Worm (Caenorhabditis elegans): ENCODE results near the gene fbxa-157.

DNA sequence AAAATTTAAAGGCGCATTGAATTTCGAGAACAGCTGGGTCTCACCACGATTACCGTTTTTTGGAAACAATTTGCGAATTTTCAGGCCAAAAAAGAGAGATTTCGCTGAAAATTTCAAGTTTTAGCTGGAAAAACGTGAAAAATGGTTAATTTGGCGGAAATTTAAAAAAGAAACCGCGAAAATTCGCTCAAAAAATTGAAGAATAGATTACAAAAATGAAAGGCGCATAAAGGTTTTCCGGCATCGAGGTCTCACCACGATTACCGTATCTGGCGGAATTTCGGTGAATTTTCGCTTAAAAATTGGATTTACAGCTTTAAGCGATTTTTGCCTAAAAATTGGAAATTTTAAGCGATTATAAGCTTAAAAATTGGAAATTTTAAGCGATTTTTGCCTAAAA lies 40.1 kb upstream of the fbxa-157 start:
- TF ChIP-seq med-1 (GFP tag; optimal IDR thresholded peaks at IDR 0.05; ENCODE audit: insufficient read depth) (no peak), tab-1 (GFP tag; IDR thresholded peaks at IDR 0.05) (no peak), ztf-23 (GFP tag; IDR thresholded peaks at IDR 0.05) (no peak), ztf-29 (GFP tag; IDR thresholded peaks at IDR 0.05) (no peak), T22C8.4 (GFP tag; IDR thresholded peaks at IDR 0.05) (no peak)
